Fruit fly (Drosophila melanogaster) whole organism: ENCODE measurements around the gene Abi.

Source experiments
- CG8478 ChIP-seq: fragments of >200 bp; optimal IDR thresholded peaks from 2 replicates; lab custom pipeline; 2018; ENCODE audit warnings: inconsistent platforms
- Dll ChIP-seq: fragments of >200 bp; optimal IDR thresholded peaks from 2 replicates; lab custom pipeline; 2017
- EcR ChIP-seq, 2 experiments: fragments of >200 bp; optimal IDR thresholded peaks; 2 replicates each; lab custom pipeline; 2017; ENCODE audit warnings: missing biosample characterization in 2 of 2, missing genetic modification characterization in 2 of 2, missing genetic modification reagents in 2 of 2
- pan ChIP-seq: fragments of >200 bp; optimal IDR thresholded peaks from 2 replicates; lab custom pipeline; 2017
- psq ChIP-seq: fragments of >200 bp; optimal IDR thresholded peaks from 2 replicates; lab custom pipeline; 2017
- usp ChIP-seq: fragments of >200 bp; optimal IDR thresholded peaks from 2 replicates; lab custom pipeline; 2017; ENCODE audit warnings: missing biosample characterization, missing genetic modification characterization, mixed read lengths

DNA sequence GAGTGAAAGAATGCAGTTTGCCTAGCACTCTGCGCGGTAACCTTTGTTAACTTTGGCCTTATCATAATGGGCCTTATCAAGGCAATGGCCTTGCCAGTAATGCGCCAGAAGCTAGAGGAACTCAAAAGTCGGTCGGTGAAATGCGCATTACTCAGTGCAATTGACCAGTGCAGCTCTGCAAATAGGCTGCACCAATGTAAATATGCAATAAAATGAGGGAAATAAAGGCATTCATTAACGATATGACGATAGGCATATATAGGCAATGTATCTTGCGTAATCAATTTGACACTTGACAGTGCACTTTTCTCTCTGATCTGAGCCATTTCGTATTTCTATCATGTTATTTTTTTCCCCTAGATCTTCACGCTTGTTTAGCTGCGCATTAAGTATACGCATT lies 52.1 kb downstream of the Abi start:
- TF ChIP-seq usp (GFP tag; lab: Kevin White, UChicago) (no peak), CG8478 (lab: Kevin White, UChicago) (no peak), EcR (GFP tag; optimal IDR thresholded peaks at IDR 0.05; lab: Kevin White, UChicago) (no peak), pan (lab: Kevin White, UChicago) (no peak), psq (lab: Kevin White, UChicago) (no peak), Dll (lab: Kevin White, UChicago) (no peak)
